Worm (Caenorhabditis elegans) whole organism, mixed stage, embryonic: ENCODE results near the gene srh-23.

Experiments used
- M03D4.4 ChIP-seq: sonication (generic microtip); optimal IDR thresholded peaks from 2 replicates; lab custom pipeline; 2017; ENCODE audit warnings: mild to moderate bottlenecking, missing genetic modification characterization, missing compliant biosample characterization
- bed-3 ChIP-seq: fragments of 200-800 bp; sonication (Bioruptor generic); optimal IDR thresholded peaks from 3 replicates; lab custom pipeline; 2018; ENCODE audit warnings: mild to moderate bottlenecking, missing genetic modification characterization, moderate library complexity, missing compliant biosample characterization
- ceh-39 ChIP-seq: fragments of 150-350 bp; optimal IDR thresholded peaks from 2 replicates; lab custom pipeline; 2014; ENCODE audit warnings: missing biosample characterization, missing genetic modification characterization
- ceh-43 ChIP-seq: fragments of 200-800 bp; sonication (Bioruptor generic); optimal IDR thresholded peaks from 2 replicates; lab custom pipeline; 2018; ENCODE audit warnings: mild to moderate bottlenecking, missing genetic modification characterization, moderate library complexity, missing compliant biosample characterization
- ceh-83 ChIP-seq: fragments of 200-800 bp; sonication (Bioruptor generic); optimal IDR thresholded peaks from 2 replicates; lab custom pipeline; 2018; ENCODE audit warnings: mild to moderate bottlenecking, missing genetic modification characterization, missing compliant biosample characterization
- ces-1 ChIP-seq: fragments of 150-350 bp; optimal IDR thresholded peaks from 2 replicates; lab custom pipeline; 2014; ENCODE audit warnings: missing biosample characterization, missing genetic modification reagents, missing genetic modification characterization
- cnd-1 ChIP-seq: fragments of 200-800 bp; sonication (Bioruptor generic); optimal IDR thresholded peaks from 2 replicates; lab custom pipeline; 2018; ENCODE audit warnings: mild to moderate bottlenecking, missing genetic modification characterization, missing compliant biosample characterization
- drap-1 ChIP-seq: fragments of 200-800 bp; sonication (Bioruptor generic); optimal IDR thresholded peaks from 3 replicates; lab custom pipeline; 2018; ENCODE audit warnings: mild to moderate bottlenecking, missing genetic modification characterization, missing compliant biosample characterization
- elt-3 ChIP-seq: fragments of 150-350 bp; optimal IDR thresholded peaks from 2 replicates; lab custom pipeline; 2014; ENCODE audit warnings: missing biosample characterization, missing genetic modification characterization
- flh-1 ChIP-seq: fragments of 200-800 bp; sonication (Bioruptor generic); optimal IDR thresholded peaks from 2 replicates; lab custom pipeline; 2018; ENCODE audit warnings: mild to moderate bottlenecking, missing genetic modification characterization, moderate library complexity, missing compliant biosample characterization
- ham-2 ChIP-seq: fragments of 200-800 bp; sonication (Bioruptor generic); optimal IDR thresholded peaks from 2 replicates; lab custom pipeline; 2018; ENCODE audit warnings: mild to moderate bottlenecking, missing genetic modification characterization, missing compliant biosample characterization
- hlh-1 ChIP-seq: fragments of 150-350 bp; optimal IDR thresholded peaks from 2 replicates; lab custom pipeline; 2014; ENCODE audit warnings: missing biosample characterization, missing genetic modification reagents, missing genetic modification characterization
- lin-13 ChIP-seq: fragments of 150-350 bp; optimal IDR thresholded peaks from 2 replicates; lab custom pipeline; 2014; ENCODE audit warnings: missing biosample characterization, missing genetic modification characterization
- lin-32 ChIP-seq: fragments of 200-800 bp; sonication (Bioruptor generic); optimal IDR thresholded peaks from 2 replicates; lab custom pipeline; 2018; ENCODE audit warnings: mild to moderate bottlenecking, missing genetic modification characterization, missing compliant biosample characterization
- lsy-2 ChIP-seq: fragments of 150-350 bp; optimal IDR thresholded peaks from 2 replicates; lab custom pipeline; 2014; ENCODE audit warnings: missing biosample characterization, missing genetic modification characterization
- mab-5 ChIP-seq: fragments of 150-350 bp; optimal IDR thresholded peaks from 2 replicates; lab custom pipeline; 2014; ENCODE audit warnings: missing biosample characterization, missing genetic modification characterization
- nhr-12 ChIP-seq: fragments of 150-350 bp; optimal IDR thresholded peaks from 2 replicates; lab custom pipeline; 2014; ENCODE audit warnings: missing biosample characterization, missing genetic modification characterization
- nhr-2 ChIP-seq: fragments of 150-350 bp; optimal IDR thresholded peaks from 2 replicates; lab custom pipeline; 2014; ENCODE audit warnings: missing biosample characterization, missing genetic modification characterization
- nhr-237 ChIP-seq: fragments of 150-350 bp; optimal IDR thresholded peaks from 2 replicates; lab custom pipeline; 2014; ENCODE audit warnings: missing biosample characterization, missing genetic modification characterization
- nhr-28 ChIP-seq: fragments of 150-350 bp; optimal IDR thresholded peaks from 2 replicates; lab custom pipeline; 2014; ENCODE audit warnings: missing biosample characterization, missing genetic modification characterization
- nhr-76 ChIP-seq: sonication (generic microtip); optimal IDR thresholded peaks from 2 replicates; lab custom pipeline; 2017; ENCODE audit warnings: missing biosample characterization, missing genetic modification characterization
- pha-4 ChIP-seq: fragments of 150-350 bp; optimal IDR thresholded peaks from 2 replicates; lab custom pipeline; 2018; ENCODE audit warnings: missing biosample characterization, missing genetic modification reagents, missing genetic modification characterization
- sem-2 ChIP-seq: fragments of 200-800 bp; sonication (Bioruptor generic); optimal IDR thresholded peaks from 2 replicates; lab custom pipeline; 2018; ENCODE audit warnings: mild to moderate bottlenecking, missing genetic modification characterization, missing compliant biosample characterization
- sptf-1 ChIP-seq: sonication (generic microtip); optimal IDR thresholded peaks from 2 replicates; lab custom pipeline; 2017; ENCODE audit warnings: mild to moderate bottlenecking, missing genetic modification characterization, moderate library complexity, missing compliant biosample characterization
- tbx-8 ChIP-seq: fragments of 200-800 bp; sonication (Bioruptor generic); optimal IDR thresholded peaks from 2 replicates; lab custom pipeline; 2018; ENCODE audit warnings: mild to moderate bottlenecking, missing genetic modification characterization, moderate library complexity, missing compliant biosample characterization
- unc-120 ChIP-seq: sonication (generic microtip); optimal IDR thresholded peaks from 2 replicates; lab custom pipeline; 2017; ENCODE audit warnings: missing genetic modification characterization, missing compliant biosample characterization; ENCODE audit not compliant: poor library complexity, severe bottlenecking
- unc-39 ChIP-seq: fragments of 150-350 bp; optimal IDR thresholded peaks from 2 replicates; lab custom pipeline; 2014; ENCODE audit warnings: missing biosample characterization, missing genetic modification characterization
- unc-62 ChIP-seq: fragments of 150-350 bp; optimal IDR thresholded peaks from 2 replicates; lab custom pipeline; 2014; ENCODE audit warnings: missing biosample characterization, missing genetic modification reagents, missing genetic modification characterization
- zip-8 ChIP-seq: fragments of 150-350 bp; optimal IDR thresholded peaks from 2 replicates; lab custom pipeline; 2014; ENCODE audit warnings: missing biosample characterization, missing genetic modification characterization
- ztf-11 ChIP-seq: fragments of 150-350 bp; optimal IDR thresholded peaks from 2 replicates; lab custom pipeline; 2014; ENCODE audit warnings: missing biosample characterization, missing genetic modification characterization

Gene srh-23

DNA sequence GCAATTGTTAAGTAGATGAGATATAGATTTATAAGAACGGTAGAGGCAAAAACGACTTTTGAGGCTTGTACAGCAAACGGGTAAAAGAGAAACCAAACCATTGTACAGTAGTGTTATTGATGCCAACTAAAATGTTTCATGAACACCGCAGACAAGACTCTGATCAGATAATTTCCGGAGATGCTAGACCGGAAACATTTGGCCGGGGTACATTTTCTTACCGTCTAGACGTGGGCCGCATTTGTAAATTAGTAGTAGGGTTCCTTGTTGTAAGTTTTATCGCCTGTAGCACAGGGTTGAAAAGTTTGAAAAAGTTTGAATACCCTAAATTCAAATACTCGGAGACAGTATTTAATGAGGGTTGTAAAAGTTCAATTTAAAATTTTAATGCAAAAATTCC is 39.5 kb upstream of the srh-23 start, which contains the start of gene str-32:
str-32 (minus strand) TSS at position 101 of the 400 bp plus-strand sequence.
- no peak for TF ChIP-seq nhr-28 (tag; lab: Kevin White, UChicago)
- no peak for TF ChIP-seq sptf-1 (tag; lab: Kevin White, UChicago)
- no peak for TF ChIP-seq drap-1 (GFP tag; lab: Kevin White, UChicago)
- no peak for TF ChIP-seq unc-39 (tag; lab: Kevin White, UChicago)

DNA sequence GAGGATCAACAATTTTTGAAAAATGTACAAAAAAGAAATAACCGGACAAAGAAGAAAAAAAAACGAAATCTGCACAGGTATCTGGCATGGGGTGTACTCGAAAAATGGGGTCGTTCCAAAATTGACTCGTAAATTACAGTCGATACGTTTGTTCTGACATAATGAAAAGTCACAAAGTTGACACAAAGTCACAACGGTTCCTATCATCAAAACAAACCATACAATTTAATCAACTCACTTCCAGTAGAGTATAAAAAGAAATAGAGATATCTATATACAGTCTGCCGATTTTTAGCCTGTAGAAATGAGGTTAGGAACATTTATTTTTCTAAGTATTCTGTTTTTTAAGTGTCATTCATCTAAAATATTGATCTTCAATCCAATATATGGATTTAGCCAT is 36.4 kb upstream of the srh-23 start, which contains the start of gene T19H12.12:
T19H12.12 (plus strand) TSS at position 301 of the 400 bp plus-strand sequence.
- TF ChIP-seq M03D4.4 (tag; lab: Kevin White, UChicago) = no peak
- no peak for TF ChIP-seq bed-3 (GFP tag; lab: Kevin White, UChicago)
- TF ChIP-seq ceh-43 = no peak
- no peak for TF ChIP-seq sptf-1 (tag; lab: Kevin White, UChicago)
- no peak for TF ChIP-seq zip-8 (tag; lab: Kevin White, UChicago)
- TF ChIP-seq lin-32 (GFP tag; lab: Kevin White, UChicago) = no peak
- no peak for TF ChIP-seq tbx-8 (GFP tag; lab: Kevin White, UChicago)
- TF ChIP-seq ceh-83 (GFP tag; lab: Kevin White, UChicago) = no peak
- no peak for TF ChIP-seq unc-39 (tag; lab: Kevin White, UChicago)
- no peak for TF ChIP-seq unc-120 (tag; lab: Kevin White, UChicago)
- TF ChIP-seq hlh-1 (tag; lab: Kevin White, UChicago) = no peak
- no peak for TF ChIP-seq ceh-39 (tag; lab: Kevin White, UChicago)
- TF ChIP-seq ztf-11 = no peak
- TF ChIP-seq drap-1 (GFP tag; lab: Kevin White, UChicago) = no peak
- no peak for TF ChIP-seq nhr-2
- no peak for TF ChIP-seq ces-1 (GFP tag; lab: Kevin White, UChicago)
- no peak for TF ChIP-seq sem-2
- no peak for TF ChIP-seq lin-13 (tag; lab: Kevin White, UChicago)

DNA sequence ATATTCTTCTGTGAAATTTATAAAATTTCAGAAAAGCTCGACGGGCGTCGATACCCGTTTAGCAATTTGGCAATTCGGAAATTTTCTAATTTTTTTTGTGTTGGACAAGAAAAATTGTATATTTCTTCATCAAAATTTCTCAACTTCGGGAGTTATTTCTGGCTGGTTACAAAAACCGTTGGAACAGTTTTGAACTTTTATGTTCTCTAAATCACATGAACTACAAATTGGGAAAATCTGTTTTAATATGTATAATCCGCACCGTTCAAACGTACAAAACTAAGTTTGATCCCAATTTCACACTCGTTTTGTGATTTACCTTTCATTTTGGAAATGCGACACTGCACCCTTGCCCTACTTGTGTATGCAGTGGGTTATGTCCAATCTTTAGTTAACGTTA is 35.5 kb upstream of the srh-23 start, which contains the start of gene T19H12.3:
T19H12.3 (plus strand) TSS at position 301 of the 400 bp plus-strand sequence.
- no peak for TF ChIP-seq lin-32 (GFP tag; lab: Kevin White, UChicago)
- TF ChIP-seq nhr-12 = no peak
- no peak for TF ChIP-seq nhr-237 (tag; lab: Kevin White, UChicago)
- TF ChIP-seq zip-8 (tag; lab: Kevin White, UChicago) = no peak
- TF ChIP-seq ham-2 (GFP tag; lab: Kevin White, UChicago) = no peak
- no peak for TF ChIP-seq cnd-1 (tag; lab: Kevin White, UChicago)
- TF ChIP-seq nhr-28 (tag; lab: Kevin White, UChicago) = no peak
- no peak for TF ChIP-seq nhr-2
- no peak for TF ChIP-seq nhr-76 (tag; lab: Kevin White, UChicago)
- TF ChIP-seq pha-4 (tag; lab: Kevin White, UChicago) = no peak

DNA sequence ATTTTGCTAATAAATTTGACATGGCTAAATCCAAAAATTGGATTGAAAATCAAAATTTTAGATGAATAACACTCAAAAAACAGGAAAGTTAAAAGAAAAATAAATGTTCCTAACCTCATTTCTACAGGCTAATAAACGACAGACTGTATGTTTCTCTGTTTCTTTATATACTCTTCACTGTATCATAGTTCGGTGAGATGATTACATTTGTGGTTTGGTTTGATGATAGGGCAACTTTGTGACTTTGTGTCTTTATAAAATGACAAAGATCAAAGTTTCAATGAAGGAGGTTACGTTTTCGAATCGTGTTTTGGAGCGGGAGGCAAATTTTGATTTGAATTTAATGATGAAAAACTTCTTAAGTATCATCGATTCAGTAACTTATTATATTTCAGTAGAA is 31.4 kb upstream of the srh-23 start, which contains the start of gene ugt-12:
ugt-12 (minus strand) TSS at position 153 of the 400 bp plus-strand sequence.
- TF ChIP-seq mab-5 (no peak), ztf-11 (no peak)

DNA sequence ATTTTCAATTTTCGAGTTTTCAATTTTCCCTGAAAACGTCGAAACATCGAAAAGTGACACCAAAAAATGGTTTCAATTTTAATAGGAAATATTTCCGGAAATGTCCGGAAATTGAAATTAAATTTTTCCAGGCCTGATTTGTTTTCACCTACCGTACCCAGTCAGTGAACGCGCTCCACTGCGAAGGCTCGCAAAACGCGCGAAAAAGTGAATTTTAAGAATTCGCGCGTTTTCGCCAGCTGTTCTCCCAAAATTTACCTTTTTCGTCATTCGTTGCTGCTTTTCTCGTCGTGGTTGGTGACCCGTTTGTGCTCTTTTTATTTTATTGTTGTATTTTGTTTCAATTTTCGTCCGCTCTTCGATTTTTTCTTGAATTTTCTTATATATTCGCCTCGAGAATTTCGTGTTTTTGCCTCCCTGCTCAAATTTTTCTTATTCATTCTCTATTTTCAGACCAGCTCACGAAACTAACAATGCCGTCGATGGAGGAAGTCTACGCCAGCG is 30.9 kb upstream of the srh-23 start, which contains the start of gene T19H12.2:
T19H12.2 (plus strand) TSS at position 454 of the 504 bp plus-strand sequence.
- no peak for TF ChIP-seq nhr-2
- no peak for TF ChIP-seq lin-13 (tag; lab: Kevin White, UChicago)
- TF ChIP-seq ham-2 (GFP tag; lab: Kevin White, UChicago) = no peak
- TF ChIP-seq flh-1 = no peak
- no peak for TF ChIP-seq ztf-11
- TF ChIP-seq lsy-2 = peak; percentile 50
- TF ChIP-seq ceh-43 = no peak
- TF ChIP-seq unc-62 = no peak

DNA sequence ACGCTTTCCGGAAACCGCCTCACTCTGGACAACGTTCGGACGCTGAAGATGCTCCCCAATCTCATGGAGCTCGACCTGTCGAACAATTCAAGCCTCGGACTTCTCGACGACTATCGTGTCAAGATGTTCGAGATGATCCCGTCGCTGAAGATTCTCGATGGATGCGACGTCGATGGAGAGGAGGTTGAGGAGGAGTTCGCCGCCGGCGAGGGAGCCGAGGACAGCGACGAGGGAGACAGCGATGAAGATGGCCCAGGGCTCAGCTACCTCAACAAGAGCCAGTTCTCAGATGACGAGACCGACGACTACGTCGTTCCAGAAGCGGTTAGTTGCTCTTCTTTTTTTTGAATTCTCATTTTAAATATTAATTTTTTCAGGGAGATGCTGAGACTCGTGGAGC is 30.1 kb upstream of the srh-23 start:
- no peak for TF ChIP-seq elt-3 (tag; lab: Kevin White, UChicago)
- no peak for TF ChIP-seq unc-39 (tag; lab: Kevin White, UChicago)
- TF ChIP-seq flh-1 = no peak
- TF ChIP-seq ceh-39 (tag; lab: Kevin White, UChicago) = no peak
- TF ChIP-seq unc-62 = no peak
- no peak for TF ChIP-seq nhr-76 (tag; lab: Kevin White, UChicago)
- no peak for TF ChIP-seq sptf-1 (tag; lab: Kevin White, UChicago)
- no peak for TF ChIP-seq cnd-1 (tag; lab: Kevin White, UChicago)
- TF ChIP-seq drap-1 (GFP tag; lab: Kevin White, UChicago) = no peak
- no peak for TF ChIP-seq pha-4 (tag; lab: Kevin White, UChicago)
